Fruit fly (Drosophila melanogaster) S2 (cell line): Measurements from ENCODE around the gene Nup205.

Source experiments
- CG8478 ChIP-seq: fragments of >200 bp; optimal IDR thresholded peaks from 2 replicates; lab custom pipeline; 2018
- CTCF ChIP-seq, 2 experiments: fragments of >200 bp; optimal IDR thresholded peaks; 2 replicates each; lab custom pipeline; 2018

DNA sequence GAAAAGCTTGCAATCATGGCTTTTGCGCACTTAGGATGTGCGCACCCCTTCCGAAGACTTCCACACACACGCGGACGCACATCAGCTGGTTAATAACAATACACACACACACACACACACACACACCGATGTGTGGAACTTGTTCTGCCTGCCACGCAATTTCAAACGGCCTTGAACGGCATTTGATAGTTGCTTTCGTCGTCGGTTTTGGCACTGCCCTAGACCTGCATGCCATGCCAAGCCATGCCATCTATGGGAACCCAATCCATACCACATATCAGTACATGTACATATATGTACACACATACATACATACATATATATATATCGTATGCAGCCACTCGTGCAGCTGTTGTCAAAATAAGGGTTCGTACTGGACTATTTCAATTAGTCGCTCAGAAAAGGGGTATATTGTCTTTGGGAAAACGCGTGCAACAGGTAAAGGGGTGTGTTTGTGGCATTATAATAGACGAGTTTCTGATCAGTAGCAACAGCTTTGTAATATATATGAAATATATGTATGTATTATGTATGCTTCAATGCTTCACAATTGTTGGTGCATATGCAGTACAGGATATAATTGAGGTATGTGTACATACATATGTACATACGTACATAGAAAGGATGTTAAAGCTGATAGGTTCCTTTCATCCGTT is 38.1 kb downstream of the Nup205 start, which contains the start of gene amn:
- no peak for TF ChIP-seq CTCF (optimal IDR thresholded peaks at IDR 0.05; lab: Kevin White, UChicago)
- no peak for TF ChIP-seq CG8478 (lab: Kevin White, UChicago)
